Worm (Caenorhabditis elegans) whole organism, early embryonic: ENCODE results near the gene H09F14.1.
A peak's percentile ranks its signal among the peaks of the same experiment; 100 is the strongest.

Source experiments
- B0310.2 ChIP-seq: sonication (generic microtip); optimal IDR thresholded peaks from 2 replicates; lab custom pipeline; 2016; ENCODE audit warnings: mild to moderate bottlenecking, missing genetic modification characterization, missing compliant biosample characterization
- F13C5.2 ChIP-seq: sonication (generic microtip); optimal IDR thresholded peaks from 2 replicates; lab custom pipeline; 2017; ENCODE audit warnings: mild to moderate bottlenecking, missing genetic modification characterization, inconsistent platforms, missing compliant biosample characterization
- aly-1 ChIP-seq: sonication (generic microtip); optimal IDR thresholded peaks from 2 replicates; lab custom pipeline; 2016; ENCODE audit warnings: missing genetic modification characterization, missing compliant biosample characterization
- ama-1 ChIP-seq: fragments of 150-350 bp; optimal IDR thresholded peaks from 2 replicates; lab custom pipeline; 2014
- ceh-13 ChIP-seq: fragments of 200-800 bp; sonication (Bioruptor generic); optimal IDR thresholded peaks from 2 replicates; lab custom pipeline; 2018; ENCODE audit warnings: mild to moderate bottlenecking, missing genetic modification characterization, missing compliant biosample characterization
- ceh-36 ChIP-seq: sonication (generic microtip); optimal IDR thresholded peaks from 2 replicates; lab custom pipeline; 2016; ENCODE audit warnings: missing genetic modification characterization, inconsistent platforms, missing compliant biosample characterization
- ets-7 ChIP-seq: sonication (generic microtip); optimal IDR thresholded peaks from 2 replicates; lab custom pipeline; 2016; ENCODE audit warnings: missing genotype, missing genetic modification characterization, missing compliant biosample characterization
- flt-1 ChIP-seq: fragments of 200-800 bp; sonication (Bioruptor generic); IDR thresholded peaks from 2 replicates; pipeline ENCODE4 v1.3.6; 2022; ENCODE audit warnings: missing genetic modification characterization, missing compliant biosample characterization
- hmbx-1 ChIP-seq: sonication (generic microtip); optimal IDR thresholded peaks from 2 replicates; lab custom pipeline; 2016; ENCODE audit warnings: mild to moderate bottlenecking, missing genetic modification characterization, missing compliant biosample characterization
- hmg-4 ChIP-seq: fragments of 200-800 bp; sonication (Bioruptor generic); optimal IDR thresholded peaks from 2 replicates; lab custom pipeline; 2018; ENCODE audit warnings: mild to moderate bottlenecking, missing genetic modification characterization, missing compliant biosample characterization
- hnd-1 ChIP-seq: sonication (generic microtip); optimal IDR thresholded peaks from 2 replicates; lab custom pipeline; 2016; ENCODE audit warnings: missing genetic modification characterization, missing compliant biosample characterization
- pes-1 ChIP-seq: fragments of 200-800 bp; sonication (Bioruptor generic); IDR thresholded peaks from 2 replicates; pipeline ENCODE4 v1.3.6; 2022; ENCODE audit warnings: missing genetic modification reagents, missing genetic modification characterization, missing compliant biosample characterization
- scrt-1 ChIP-seq: fragments of 200-800 bp; sonication (Bioruptor generic); IDR thresholded peaks from 2 replicates; pipeline ENCODE4 v1.3.6; 2022; ENCODE audit warnings: missing genetic modification characterization, missing compliant biosample characterization
- sea-1 ChIP-seq: fragments of 200-800 bp; sonication (Bioruptor generic); conservative IDR thresholded peaks from 2 replicates; pipeline ENCODE4 v1.3.6; 2022; ENCODE audit warnings: missing genetic modification characterization, missing compliant biosample characterization
- tbx-11 ChIP-seq: fragments of 200-800 bp; sonication (Bioruptor generic); IDR thresholded peaks from 2 replicates; pipeline ENCODE4 v1.3.6; 2022; ENCODE audit warnings: missing genetic modification characterization, missing compliant biosample characterization
- tbx-37 ChIP-seq: fragments of 200-800 bp; sonication (Bioruptor generic); conservative IDR thresholded peaks from 2 replicates; pipeline ENCODE4 v1.3.6; 2022; ENCODE audit warnings: missing genetic modification reagents, missing genetic modification characterization, missing compliant biosample characterization
- tra-4 ChIP-seq: sonication (generic microtip); optimal IDR thresholded peaks from 2 replicates; lab custom pipeline; 2017; ENCODE audit warnings: missing genetic modification characterization, missing compliant biosample characterization

The H09F14.1 gene

ce11 chrV:10615496-10615895 lies at the start of gene H09F14.1:
H09F14.1 (minus strand) TSS chrV:10615596.
- TF ChIP-seq F13C5.2 (tag; lab: Kevin White, UChicago) (no peak), pes-1 (GFP tag; lab: Robert Waterston, UW) (no peak), tbx-11 (GFP tag; lab: Robert Waterston, UW) (no peak), B0310.2 (tag; lab: Kevin White, UChicago) (no peak), ceh-13 (GFP tag; lab: Kevin White, UChicago) (no peak), hnd-1 (tag; lab: Kevin White, UChicago) (no peak), tbx-37 (GFP tag; lab: Robert Waterston, UW) (no peak), aly-1 (no peak), hmbx-1 (tag; lab: Kevin White, UChicago) (no peak), ets-7 (tag; lab: Kevin White, UChicago) (no peak), flt-1 (GFP tag; lab: Robert Waterston, UW) (no peak), scrt-1 (GFP tag; lab: Robert Waterston, UW) (no peak), ama-1 (lab: Kevin White, UChicago) (no peak), hmg-4 (no peak), sea-1 (GFP tag; lab: Robert Waterston, UW) (no peak), ceh-36 (tag; lab: Kevin White, UChicago) (no peak), tra-4 (no peak)

ce11 chrV:10664271-10664670 lies 48.9 kb upstream of the H09F14.1 start:
- TF ChIP-seq scrt-1 (GFP tag; lab: Robert Waterston, UW) (no peak), sea-1 (GFP tag; lab: Robert Waterston, UW) (no peak)

ce11 chrV:10662000-10662399 lies 46.6 kb upstream of the H09F14.1 start:
- TF ChIP-seq tbx-37 (GFP tag; lab: Robert Waterston, UW) (no peak), flt-1 (GFP tag; lab: Robert Waterston, UW) (no peak), B0310.2 (tag; lab: Kevin White, UChicago) (no peak), ama-1 (lab: Kevin White, UChicago) (no peak), hnd-1 (tag; lab: Kevin White, UChicago) (no peak), scrt-1 (GFP tag; lab: Robert Waterston, UW) (no peak), tra-4 (no peak), aly-1 (no peak), ceh-36 (tag; lab: Kevin White, UChicago) (no peak), hmg-4 (no peak), hmbx-1 (tag; lab: Kevin White, UChicago) (no peak), tbx-11 (GFP tag; lab: Robert Waterston, UW) (no peak), pes-1 (GFP tag; lab: Robert Waterston, UW) (no peak), ets-7 (tag; lab: Kevin White, UChicago) (no peak)

- no peak for TF ChIP-seq F13C5.2 (tag; lab: Kevin White, UChicago)
- TF ChIP-seq hnd-1 (tag; lab: Kevin White, UChicago) = no peak
- no peak for TF ChIP-seq tbx-37 (GFP tag; lab: Robert Waterston, UW)
- TF ChIP-seq flt-1 (GFP tag; lab: Robert Waterston, UW) = no peak
- TF ChIP-seq hmg-4 = no peak
- TF ChIP-seq hmbx-1 (tag; lab: Kevin White, UChicago) = no peak
- TF ChIP-seq B0310.2 (tag; lab: Kevin White, UChicago) = no peak
- TF ChIP-seq ama-1 (lab: Kevin White, UChicago) = no peak
- no peak for TF ChIP-seq aly-1
- no peak for TF ChIP-seq scrt-1 (GFP tag; lab: Robert Waterston, UW)
- TF ChIP-seq ets-7 (tag; lab: Kevin White, UChicago) = no peak
These were observed 46.1 kb upstream of the H09F14.1 start, which contains the start of gene sqv-4 for ce11 chrV:10661417-10661945. sqv-4 (minus strand) TSS chrV:10661467.

- TF ChIP-seq scrt-1 (GFP tag; lab: Robert Waterston, UW) = no peak
- no peak for TF ChIP-seq sea-1 (GFP tag; lab: Robert Waterston, UW)
- no peak for TF ChIP-seq ceh-36 (tag; lab: Kevin White, UChicago)
- no peak for TF ChIP-seq hmbx-1 (tag; lab: Kevin White, UChicago)
- no peak for TF ChIP-seq ets-7 (tag; lab: Kevin White, UChicago)
- TF ChIP-seq F13C5.2 (tag; lab: Kevin White, UChicago) = no peak
- no peak for TF ChIP-seq B0310.2 (tag; lab: Kevin White, UChicago)
- TF ChIP-seq hnd-1 (tag; lab: Kevin White, UChicago) = no peak
- no peak for TF ChIP-seq pes-1 (GFP tag; lab: Robert Waterston, UW)
- TF ChIP-seq tra-4 = no peak
- no peak for TF ChIP-seq ceh-13 (GFP tag; lab: Kevin White, UChicago)
- no peak for TF ChIP-seq aly-1
- no peak for TF ChIP-seq hmg-4
- TF ChIP-seq ama-1 (lab: Kevin White, UChicago) = no peak
- TF ChIP-seq flt-1 (GFP tag; lab: Robert Waterston, UW) = no peak
- TF ChIP-seq tbx-37 (GFP tag; lab: Robert Waterston, UW) = no peak
- no peak for TF ChIP-seq tbx-11 (GFP tag; lab: Robert Waterston, UW)
These were observed 43.9 kb upstream of the H09F14.1 start for ce11 chrV:10659343-10659742.

ce11 chrV:10657959-10658358 lies 42.6 kb upstream of the H09F14.1 start, which contains the start of gene tut-2:
tut-2 (plus strand) TSS chrV:10658235.
- TF ChIP-seq flt-1 (GFP tag; lab: Robert Waterston, UW) = 0 out of 2 replicates have a peak, but pooled peaks have one; percentile 12
- TF ChIP-seq aly-1 = no peak

- TF ChIP-seq flt-1 (GFP tag; lab: Robert Waterston, UW) (no peak), ets-7 (tag; lab: Kevin White, UChicago) (no peak), tra-4 (no peak), B0310.2 (tag; lab: Kevin White, UChicago) (no peak), scrt-1 (GFP tag; lab: Robert Waterston, UW) (no peak), hnd-1 (tag; lab: Kevin White, UChicago) (no peak), hmg-4 (no peak)
These were observed 41.6 kb upstream of the H09F14.1 start, which contains the start of gene ugt-34 for ce11 chrV:10656958-10657357. ugt-34 (minus strand) TSS chrV:10656978.
